Worm (Caenorhabditis elegans): ENCODE data around the gene F53F4.12.

The F53F4.12 gene

DNA sequence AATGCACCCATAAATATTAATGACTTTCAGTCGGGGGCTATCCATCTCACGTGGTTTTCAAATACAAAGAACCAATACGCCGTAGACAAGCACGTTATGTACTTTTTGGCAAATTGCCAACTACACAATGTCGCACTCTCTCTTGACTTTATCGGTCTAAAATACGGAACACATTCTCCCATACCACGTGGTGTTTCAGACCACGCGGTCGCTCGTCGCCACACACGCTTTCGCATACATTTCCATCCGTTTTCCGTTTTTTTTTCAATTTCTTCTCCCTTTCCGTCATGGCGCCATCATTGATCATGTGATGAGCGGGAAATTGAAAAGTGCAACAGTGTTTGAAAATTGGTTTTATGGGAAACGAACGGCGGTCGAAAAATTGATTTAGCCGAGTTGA, 32.7 kb downstream of the F53F4.12 start:
- TF ChIP-seq ahr-1 (tag; optimal IDR thresholded peaks at IDR 0.05) = no peak
- TF ChIP-seq hlh-30 (tag; optimal IDR thresholded peaks at IDR 0.05; ENCODE audit: insufficient read depth) = peak; percentile 87
- no peak for TF ChIP-seq ceh-2 (tag; optimal IDR thresholded peaks at IDR 0.05)
- no peak for TF ChIP-seq nfya-1 (tag; optimal IDR thresholded peaks at IDR 0.05)
- TF ChIP-seq ceh-18 (tag; optimal IDR thresholded peaks at IDR 0.05) = no peak
- TF ChIP-seq ceh-45 (GFP tag; IDR thresholded peaks at IDR 0.05) = no peak

ce11 chrV:13659219-13659618, 33.4 kb downstream of the F53F4.12 start:
- no peak for TF ChIP-seq C08G9.2 (tag; optimal IDR thresholded peaks at IDR 0.05)
- TF ChIP-seq elt-2 (tag; optimal IDR thresholded peaks at IDR 0.05) = peak; percentile 54
- TF ChIP-seq nfya-1 (tag; optimal IDR thresholded peaks at IDR 0.05) = no peak
- TF ChIP-seq unc-42 (tag; optimal IDR thresholded peaks at IDR 0.05) = no peak

ce11 chrV:13660115-13660514, 34.3 kb downstream of the F53F4.12 start:
- TF ChIP-seq unc-55 (GFP tag; optimal IDR thresholded peaks at IDR 0.05) (no peak), hlh-6 (tag; optimal IDR thresholded peaks at IDR 0.05) (no peak), lim-6 (tag; optimal IDR thresholded peaks at IDR 0.05) (no peak), F13H6.1 (tag; optimal IDR thresholded peaks at IDR 0.05) (no peak), hlh-15 (tag; optimal IDR thresholded peaks at IDR 0.05) (no peak), pros-1 (tag; optimal IDR thresholded peaks at IDR 0.05) (no peak), madf-2 (tag; optimal IDR thresholded peaks at IDR 0.05) (no peak), ceh-31 (tag; optimal IDR thresholded peaks at IDR 0.05) (no peak), C38D4.7 (GFP tag; optimal IDR thresholded peaks at IDR 0.05) (no peak), pha-4 (tag; optimal IDR thresholded peaks at IDR 0.05) (no peak), sox-2 (GFP tag; IDR thresholded peaks at IDR 0.05) (no peak), eyg-1 (tag; optimal IDR thresholded peaks at IDR 0.05) (no peak), ets-4 (tag; optimal IDR thresholded peaks at IDR 0.05) (no peak), elt-4 (tag; optimal IDR thresholded peaks at IDR 0.05) (no peak), sox-4 (tag; optimal IDR thresholded peaks at IDR 0.05) (no peak), odd-2 (tag; optimal IDR thresholded peaks at IDR 0.05) (no peak), lin-11 (tag; optimal IDR thresholded peaks at IDR 0.05) (no peak), tbx-2 (tag; optimal IDR thresholded peaks at IDR 0.05) (no peak)

DNA sequence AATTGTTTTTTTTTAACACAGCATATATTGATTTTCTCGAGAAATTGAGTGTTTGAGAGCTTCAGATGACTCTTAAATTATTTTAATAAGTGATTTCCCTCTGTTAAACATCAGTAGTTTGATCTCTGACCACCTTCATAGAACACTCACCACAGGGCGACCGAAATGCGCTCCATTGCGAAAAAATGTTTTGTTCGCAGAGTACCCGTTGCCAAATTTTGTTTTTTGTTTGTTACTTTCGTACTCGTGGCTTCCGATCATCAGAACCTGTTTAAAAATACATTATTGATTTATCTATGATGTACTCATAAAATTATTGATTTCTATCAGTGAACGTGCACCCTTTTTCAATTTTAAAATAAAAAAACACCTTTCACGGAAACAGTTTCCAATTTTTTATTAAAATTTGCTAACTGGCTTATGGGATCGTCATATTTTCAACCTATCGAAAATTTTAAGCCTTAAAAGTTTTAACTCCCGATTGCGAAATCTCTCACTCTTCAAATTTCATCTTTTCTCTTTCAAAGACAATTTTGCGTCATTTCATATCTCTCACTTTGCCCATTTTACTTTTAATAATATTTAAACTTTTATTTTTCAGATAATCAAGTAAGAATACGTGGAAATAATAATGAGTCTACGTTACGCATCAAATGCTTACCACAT, 34.9 kb downstream of the F53F4.12 start, which contains the start of gene letm-1:
letm-1 (plus strand) TSS at position 598 of the 666 bp plus-strand sequence.
- TF ChIP-seq tbx-2 (tag; optimal IDR thresholded peaks at IDR 0.05) (peak; percentile 11), hlh-13 (GFP tag; optimal IDR thresholded peaks at IDR 0.05) (no peak)

- TF ChIP-seq gmeb-2 (tag; optimal IDR thresholded peaks at IDR 0.05) (no peak), mec-3 (tag; optimal IDR thresholded peaks at IDR 0.05; ENCODE audit: borderline replicate concordance) (no peak), syd-9 (tag; optimal IDR thresholded peaks at IDR 0.05) (no peak), rnt-1 (tag; optimal IDR thresholded peaks at IDR 0.05) (no peak), unc-86 (tag; optimal IDR thresholded peaks at IDR 0.05) (no peak), ceh-24 (tag; optimal IDR thresholded peaks at IDR 0.05) (no peak), T23F11.4 (GFP tag; optimal IDR thresholded peaks at IDR 0.05) (no peak), C08G9.2 (tag; optimal IDR thresholded peaks at IDR 0.05) (no peak), ceh-34 (tag; optimal IDR thresholded peaks at IDR 0.05) (no peak), ref-2 (tag; optimal IDR thresholded peaks at IDR 0.05) (no peak), sox-4 (tag; optimal IDR thresholded peaks at IDR 0.05) (no peak), eyg-1 (tag; optimal IDR thresholded peaks at IDR 0.05) (no peak), nfya-1 (tag; optimal IDR thresholded peaks at IDR 0.05) (no peak)
Observed at ce11 chrV:13664340-13664916, 38.6 kb downstream of the F53F4.12 start.

All from whole organism, late embryonic.